Fruit fly (Drosophila melanogaster): ENCODE measurements around the gene CG14655.

The CG14655 gene

DNA sequence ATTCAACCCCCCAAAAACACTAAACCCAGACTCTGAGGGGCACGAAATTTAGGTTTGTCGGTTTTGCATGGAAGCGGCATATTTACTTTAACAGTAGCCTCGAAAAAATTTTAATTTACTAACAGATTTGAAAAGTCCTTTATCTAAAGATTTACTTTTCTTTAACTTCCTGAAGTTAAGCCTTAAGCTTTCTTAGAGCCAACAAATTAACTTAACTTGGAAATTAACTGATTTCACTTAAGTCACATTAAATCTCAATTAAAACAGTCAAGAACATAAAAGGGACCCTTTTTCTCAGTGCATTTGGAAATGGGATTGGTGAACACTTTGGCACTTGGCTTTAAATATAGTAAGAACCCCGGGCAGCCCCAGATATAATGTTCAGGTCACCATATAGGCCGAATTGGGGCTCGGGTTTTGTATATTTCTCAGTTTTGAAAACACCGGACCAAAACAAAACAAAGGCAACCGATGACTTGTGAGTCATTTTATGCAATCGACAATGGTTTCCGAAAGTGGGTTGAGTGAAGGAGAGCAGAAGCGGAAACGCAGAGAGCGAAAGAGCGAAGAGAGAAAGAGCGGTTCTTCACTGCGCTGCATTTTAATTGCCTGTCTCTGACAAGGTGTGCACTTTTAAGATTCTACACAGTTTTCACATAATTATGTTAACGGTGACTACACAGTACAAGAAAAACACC lies 41.5 kb downstream of the CG14655 start:
- TF ChIP-seq CG7101 (tag; optimal IDR thresholded peaks at IDR 0.05) (no peak), CG5204 (GFP tag; optimal IDR thresholded peaks at IDR 0.05) (peak; percentile 0), kay (GFP tag; ENCODE audit: borderline replicate concordance) (peak; percentile 15)

DNA sequence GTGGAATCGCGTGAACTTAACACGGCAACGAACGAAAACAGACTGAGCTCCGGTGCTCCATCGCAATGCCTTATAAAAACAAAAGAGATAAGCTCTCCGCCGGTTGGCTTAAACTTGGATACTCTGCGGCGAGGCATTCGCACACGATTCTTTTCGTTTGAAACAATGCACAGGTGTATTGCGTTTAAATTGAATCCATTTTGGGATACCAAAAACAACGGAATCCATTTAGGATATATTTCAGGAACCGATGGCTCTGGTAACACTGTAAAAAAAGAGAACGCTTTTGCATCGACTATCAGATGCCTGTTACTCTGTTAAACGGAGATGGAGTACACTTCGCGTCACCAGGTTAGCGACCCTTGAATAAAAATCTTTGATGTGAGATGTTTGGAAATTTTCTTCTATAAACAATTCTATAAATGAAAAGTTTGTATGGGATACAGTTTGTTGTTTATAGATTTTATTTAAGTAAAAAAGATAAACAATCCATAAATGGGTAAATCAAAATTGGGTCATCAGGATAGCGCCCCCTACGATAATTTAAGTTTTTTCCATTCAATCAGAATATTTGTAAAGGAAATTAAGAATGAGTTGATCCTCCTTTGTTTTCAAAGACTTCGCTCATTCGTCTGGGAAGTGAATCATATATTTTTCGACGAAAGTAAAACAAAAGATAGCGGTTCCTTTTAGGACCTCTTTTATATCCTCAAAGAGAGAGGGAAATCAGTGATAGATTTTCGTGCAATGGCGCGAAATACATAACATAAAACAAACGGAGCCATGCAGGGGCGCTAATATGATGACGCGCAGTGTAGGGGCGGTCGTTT lies 48.1 kb downstream of the CG14655 start, which contains the start of gene Nep2:
TSS of gene Nep2 (minus strand) at position 51 of the 830 bp plus-strand sequence.
- TF ChIP-seq cnc (optimal IDR thresholded peaks at IDR 0.05) (no peak), CG7101 (tag; optimal IDR thresholded peaks at IDR 0.05) (no peak), ovo (GFP tag; optimal IDR thresholded peaks at IDR 0.05) (no peak), CG14711 (tag; optimal IDR thresholded peaks at IDR 0.05) (no peak), CG11617 (GFP tag; optimal IDR thresholded peaks at IDR 0.05) (no peak), Hr96 (GFP tag; optimal IDR thresholded peaks at IDR 0.05) (no peak), kay (GFP tag; ENCODE audit: borderline replicate concordance) (no peak), bab1 (GFP tag; optimal IDR thresholded peaks at IDR 0.05) (no peak), cic (GFP tag; optimal IDR thresholded peaks at IDR 0.05) (no peak), pad (GFP tag; optimal IDR thresholded peaks at IDR 0.05) (no peak), CG12768 (GFP tag; optimal IDR thresholded peaks at IDR 0.05) (no peak), CG1620 (GFP tag; optimal IDR thresholded peaks at IDR 0.05) (no peak), CG33017 (tag; optimal IDR thresholded peaks at IDR 0.05) (no peak), tj (GFP tag; optimal IDR thresholded peaks at IDR 0.05) (no peak), Mnt (GFP tag; optimal IDR thresholded peaks at IDR 0.05) (no peak)

DNA sequence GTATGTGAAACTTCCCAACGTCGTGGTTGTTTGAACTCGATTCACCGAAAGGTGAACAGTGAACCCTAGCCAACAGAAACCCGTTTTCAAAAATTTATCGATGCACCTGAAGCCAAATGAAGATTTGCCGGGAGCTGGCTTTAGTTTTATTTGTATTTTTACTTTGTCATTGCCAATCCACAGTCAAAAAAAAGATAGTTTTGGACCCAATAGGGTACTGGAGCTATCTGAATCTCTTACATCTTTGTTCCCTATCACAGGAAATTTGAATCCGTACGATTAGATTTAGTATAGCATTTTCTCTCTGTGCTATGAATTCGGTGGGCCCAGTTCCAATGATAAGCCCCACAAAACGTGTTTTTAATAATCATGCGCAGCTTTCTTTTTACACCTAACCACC lies 49.1 kb downstream of the CG14655 start:
- TF ChIP-seq CG11617 (GFP tag; optimal IDR thresholded peaks at IDR 0.05) (no peak), kay (GFP tag; ENCODE audit: borderline replicate concordance) (no peak), ovo (GFP tag; optimal IDR thresholded peaks at IDR 0.05) (no peak), cnc (optimal IDR thresholded peaks at IDR 0.05) (no peak), pad (GFP tag; optimal IDR thresholded peaks at IDR 0.05) (no peak), CG33017 (tag; optimal IDR thresholded peaks at IDR 0.05) (no peak), cic (GFP tag; optimal IDR thresholded peaks at IDR 0.05) (no peak), tj (GFP tag; optimal IDR thresholded peaks at IDR 0.05) (no peak), CG14711 (tag; optimal IDR thresholded peaks at IDR 0.05) (no peak), CG5204 (GFP tag; optimal IDR thresholded peaks at IDR 0.05) (no peak), bab1 (GFP tag; optimal IDR thresholded peaks at IDR 0.05) (no peak), CG7045 (GFP tag; optimal IDR thresholded peaks at IDR 0.05) (no peak), Mnt (GFP tag; optimal IDR thresholded peaks at IDR 0.05) (no peak)

DNA sequence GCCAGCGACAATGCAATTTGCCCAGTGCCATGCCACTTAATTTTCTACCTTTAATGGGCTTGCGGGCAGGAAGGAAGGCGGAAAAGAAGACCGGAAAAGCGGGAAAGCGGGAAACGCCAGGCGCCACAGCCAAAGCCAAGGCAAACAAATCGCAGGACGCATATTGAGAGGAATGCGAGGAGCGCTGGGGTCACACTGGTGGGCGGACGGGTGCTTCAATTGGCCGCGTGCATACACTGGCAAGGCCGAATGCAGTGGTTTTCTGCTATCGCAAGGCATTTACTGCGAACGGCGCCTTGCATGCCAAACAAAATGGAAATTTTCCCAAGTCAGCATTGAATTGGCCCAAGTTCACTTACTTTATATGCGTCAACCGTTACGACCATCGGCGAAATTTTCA lies 51.7 kb downstream of the CG14655 start:
- TF ChIP-seq kay (GFP tag; ENCODE audit: borderline replicate concordance) (no peak), tj (GFP tag; optimal IDR thresholded peaks at IDR 0.05) (peak; percentile 65)
